Worm (Caenorhabditis elegans) whole organism, mixed stage, embryonic: ENCODE data around the gene F32D8.15.

Source experiments
- M03D4.4 ChIP-seq: sonication (generic microtip); optimal IDR thresholded peaks from 2 replicates; lab custom pipeline; 2017; ENCODE audit warnings: mild to moderate bottlenecking, missing genetic modification characterization, missing compliant biosample characterization
- bed-3 ChIP-seq: fragments of 200-800 bp; sonication (Bioruptor generic); optimal IDR thresholded peaks from 3 replicates; lab custom pipeline; 2018; ENCODE audit warnings: mild to moderate bottlenecking, missing genetic modification characterization, moderate library complexity, missing compliant biosample characterization
- blmp-1 ChIP-seq: fragments of 150-350 bp; optimal IDR thresholded peaks from 2 replicates; lab custom pipeline; 2014; ENCODE audit warnings: missing biosample characterization, missing genetic modification characterization
- ceh-39 ChIP-seq: fragments of 150-350 bp; optimal IDR thresholded peaks from 2 replicates; lab custom pipeline; 2014; ENCODE audit warnings: missing biosample characterization, missing genetic modification characterization
- ceh-43 ChIP-seq: fragments of 200-800 bp; sonication (Bioruptor generic); optimal IDR thresholded peaks from 2 replicates; lab custom pipeline; 2018; ENCODE audit warnings: mild to moderate bottlenecking, missing genetic modification characterization, moderate library complexity, missing compliant biosample characterization
- ceh-83 ChIP-seq: fragments of 200-800 bp; sonication (Bioruptor generic); optimal IDR thresholded peaks from 2 replicates; lab custom pipeline; 2018; ENCODE audit warnings: mild to moderate bottlenecking, missing genetic modification characterization, missing compliant biosample characterization
- ces-1 ChIP-seq: fragments of 150-350 bp; optimal IDR thresholded peaks from 2 replicates; lab custom pipeline; 2014; ENCODE audit warnings: missing biosample characterization, missing genetic modification reagents, missing genetic modification characterization
- cnd-1 ChIP-seq: fragments of 200-800 bp; sonication (Bioruptor generic); optimal IDR thresholded peaks from 2 replicates; lab custom pipeline; 2018; ENCODE audit warnings: mild to moderate bottlenecking, missing genetic modification characterization, missing compliant biosample characterization
- drap-1 ChIP-seq: fragments of 200-800 bp; sonication (Bioruptor generic); optimal IDR thresholded peaks from 3 replicates; lab custom pipeline; 2018; ENCODE audit warnings: mild to moderate bottlenecking, missing genetic modification characterization, missing compliant biosample characterization
- elt-1 ChIP-seq: sonication (generic microtip); optimal IDR thresholded peaks from 2 replicates; lab custom pipeline; 2017; ENCODE audit warnings: missing genetic modification characterization, mild to moderate bottlenecking, missing compliant biosample characterization, antibody characterized with exemption, moderate library complexity, borderline replicate concordance; ENCODE audit not compliant: insufficient read depth
- elt-3 ChIP-seq: fragments of 150-350 bp; optimal IDR thresholded peaks from 2 replicates; lab custom pipeline; 2014; ENCODE audit warnings: missing biosample characterization, missing genetic modification characterization
- flh-1 ChIP-seq: fragments of 200-800 bp; sonication (Bioruptor generic); optimal IDR thresholded peaks from 2 replicates; lab custom pipeline; 2018; ENCODE audit warnings: mild to moderate bottlenecking, missing genetic modification characterization, moderate library complexity, missing compliant biosample characterization
- ham-2 ChIP-seq: fragments of 200-800 bp; sonication (Bioruptor generic); optimal IDR thresholded peaks from 2 replicates; lab custom pipeline; 2018; ENCODE audit warnings: mild to moderate bottlenecking, missing genetic modification characterization, missing compliant biosample characterization
- hlh-1 ChIP-seq: fragments of 150-350 bp; optimal IDR thresholded peaks from 2 replicates; lab custom pipeline; 2014; ENCODE audit warnings: missing biosample characterization, missing genetic modification reagents, missing genetic modification characterization
- lin-13 ChIP-seq: fragments of 150-350 bp; optimal IDR thresholded peaks from 2 replicates; lab custom pipeline; 2014; ENCODE audit warnings: missing biosample characterization, missing genetic modification characterization
- lin-32 ChIP-seq: fragments of 200-800 bp; sonication (Bioruptor generic); optimal IDR thresholded peaks from 2 replicates; lab custom pipeline; 2018; ENCODE audit warnings: mild to moderate bottlenecking, missing genetic modification characterization, missing compliant biosample characterization
- lsy-2 ChIP-seq: fragments of 150-350 bp; optimal IDR thresholded peaks from 2 replicates; lab custom pipeline; 2014; ENCODE audit warnings: missing biosample characterization, missing genetic modification characterization
- mab-5 ChIP-seq: fragments of 150-350 bp; optimal IDR thresholded peaks from 2 replicates; lab custom pipeline; 2014; ENCODE audit warnings: missing biosample characterization, missing genetic modification characterization
- mep-1 ChIP-seq: fragments of 150-350 bp; optimal IDR thresholded peaks from 2 replicates; lab custom pipeline; 2017; ENCODE audit warnings: missing biosample characterization, missing genetic modification reagents, missing genetic modification characterization, inconsistent platforms
- mls-2 ChIP-seq: sonication (generic microtip); optimal IDR thresholded peaks from 2 replicates; lab custom pipeline; 2016; ENCODE audit warnings: mild to moderate bottlenecking, missing genetic modification characterization, moderate library complexity, missing compliant biosample characterization
- nhr-12 ChIP-seq: fragments of 150-350 bp; optimal IDR thresholded peaks from 2 replicates; lab custom pipeline; 2014; ENCODE audit warnings: missing biosample characterization, missing genetic modification characterization
- nhr-2 ChIP-seq: fragments of 150-350 bp; optimal IDR thresholded peaks from 2 replicates; lab custom pipeline; 2014; ENCODE audit warnings: missing biosample characterization, missing genetic modification characterization
- nhr-237 ChIP-seq: fragments of 150-350 bp; optimal IDR thresholded peaks from 2 replicates; lab custom pipeline; 2014; ENCODE audit warnings: missing biosample characterization, missing genetic modification characterization
- nhr-28 ChIP-seq: fragments of 150-350 bp; optimal IDR thresholded peaks from 2 replicates; lab custom pipeline; 2014; ENCODE audit warnings: missing biosample characterization, missing genetic modification characterization
- nhr-76 ChIP-seq: sonication (generic microtip); optimal IDR thresholded peaks from 2 replicates; lab custom pipeline; 2017; ENCODE audit warnings: missing biosample characterization, missing genetic modification characterization
- pha-4 ChIP-seq: fragments of 150-350 bp; optimal IDR thresholded peaks from 2 replicates; lab custom pipeline; 2018; ENCODE audit warnings: missing biosample characterization, missing genetic modification reagents, missing genetic modification characterization
- sem-2 ChIP-seq: fragments of 200-800 bp; sonication (Bioruptor generic); optimal IDR thresholded peaks from 2 replicates; lab custom pipeline; 2018; ENCODE audit warnings: mild to moderate bottlenecking, missing genetic modification characterization, missing compliant biosample characterization
- snpc-4 ChIP-seq: fragments of 150-350 bp; optimal IDR thresholded peaks from 2 replicates; lab custom pipeline; 2014; ENCODE audit warnings: missing biosample characterization, missing genetic modification characterization
- sptf-1 ChIP-seq: sonication (generic microtip); optimal IDR thresholded peaks from 2 replicates; lab custom pipeline; 2017; ENCODE audit warnings: mild to moderate bottlenecking, missing genetic modification characterization, moderate library complexity, missing compliant biosample characterization
- tbx-8 ChIP-seq: fragments of 200-800 bp; sonication (Bioruptor generic); optimal IDR thresholded peaks from 2 replicates; lab custom pipeline; 2018; ENCODE audit warnings: mild to moderate bottlenecking, missing genetic modification characterization, moderate library complexity, missing compliant biosample characterization
- unc-120 ChIP-seq: sonication (generic microtip); optimal IDR thresholded peaks from 2 replicates; lab custom pipeline; 2017; ENCODE audit warnings: missing genetic modification characterization, missing compliant biosample characterization; ENCODE audit not compliant: poor library complexity, severe bottlenecking
- unc-39 ChIP-seq: fragments of 150-350 bp; optimal IDR thresholded peaks from 2 replicates; lab custom pipeline; 2014; ENCODE audit warnings: missing biosample characterization, missing genetic modification characterization
- unc-62 ChIP-seq: fragments of 150-350 bp; optimal IDR thresholded peaks from 2 replicates; lab custom pipeline; 2014; ENCODE audit warnings: missing biosample characterization, missing genetic modification reagents, missing genetic modification characterization
- zip-8 ChIP-seq: fragments of 150-350 bp; optimal IDR thresholded peaks from 2 replicates; lab custom pipeline; 2014; ENCODE audit warnings: missing biosample characterization, missing genetic modification characterization
- ztf-11 ChIP-seq: fragments of 150-350 bp; optimal IDR thresholded peaks from 2 replicates; lab custom pipeline; 2014; ENCODE audit warnings: missing biosample characterization, missing genetic modification characterization

The F32D8.15 gene

ce11 chrV:10896295-10896694 is 7.6 kb upstream of the F32D8.15 start, which contains the start of gene F32D8.13:
F32D8.13 (minus strand) TSS chrV:10896543.
- TF ChIP-seq nhr-237 (tag; lab: Kevin White, UChicago) (no peak), ces-1 (GFP tag; lab: Kevin White, UChicago) (no peak), zip-8 (no peak), nhr-28 (tag; lab: Kevin White, UChicago) (no peak), ceh-43 (GFP tag; lab: Kevin White, UChicago) (no peak), mab-5 (tag; lab: Kevin White, UChicago) (no peak), ceh-83 (GFP tag; lab: Kevin White, UChicago) (no peak), ceh-39 (tag; lab: Kevin White, UChicago) (no peak), cnd-1 (no peak), sptf-1 (tag; lab: Kevin White, UChicago) (no peak), pha-4 (tag; lab: Kevin White, UChicago) (no peak)

DNA sequence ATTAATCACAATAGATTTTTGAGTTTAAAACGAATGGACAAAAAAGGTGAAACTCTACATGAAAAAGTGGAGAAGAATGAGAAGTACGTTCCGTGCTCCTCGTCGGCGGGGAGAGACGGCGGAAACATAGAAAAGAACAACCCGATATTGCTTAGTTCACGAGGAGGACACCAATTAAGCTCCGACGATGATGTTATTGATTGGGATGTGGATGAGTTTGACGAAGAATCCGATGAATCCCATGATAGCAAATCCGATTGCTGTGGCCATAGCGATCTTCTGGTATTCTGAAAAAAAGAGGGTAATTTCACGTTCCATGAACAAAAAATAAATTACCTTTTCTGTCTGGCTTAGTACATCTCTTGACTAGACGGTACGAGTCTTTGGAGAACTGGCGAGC is 7.1 kb upstream of the F32D8.15 start:
- TF ChIP-seq nhr-237 (tag; lab: Kevin White, UChicago) (no peak), sptf-1 (tag; lab: Kevin White, UChicago) (no peak), nhr-2 (tag; lab: Kevin White, UChicago) (no peak), unc-62 (no peak), lin-32 (GFP tag; lab: Kevin White, UChicago) (no peak), mab-5 (tag; lab: Kevin White, UChicago) (no peak)

DNA sequence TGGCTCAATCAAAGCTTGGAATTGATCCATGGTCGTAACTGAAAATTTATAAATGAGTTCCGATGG is 6.9 kb upstream of the F32D8.15 start, which contains the start of gene sec-61.G:
Gene sec-61.G (minus strand): TSS at position 38 of the 66 bp plus-strand sequence.
- no peak for TF ChIP-seq M03D4.4 (tag; lab: Kevin White, UChicago)
- no peak for TF ChIP-seq nhr-28 (tag; lab: Kevin White, UChicago)
- TF ChIP-seq sem-2 (GFP tag; lab: Kevin White, UChicago), result no peak
- no peak for TF ChIP-seq mls-2 (tag; lab: Kevin White, UChicago)
- no peak for TF ChIP-seq ztf-11 (tag; lab: Kevin White, UChicago)
- TF ChIP-seq ces-1 (GFP tag; lab: Kevin White, UChicago), result no peak
- no peak for TF ChIP-seq blmp-1 (tag; lab: Kevin White, UChicago)
- TF ChIP-seq ceh-43 (GFP tag; lab: Kevin White, UChicago), result no peak
- no peak for TF ChIP-seq snpc-4 (tag; lab: Kevin White, UChicago)
- no peak for TF ChIP-seq elt-1
- no peak for TF ChIP-seq elt-3
- TF ChIP-seq flh-1 (GFP tag; lab: Kevin White, UChicago), result no peak
- TF ChIP-seq nhr-76 (tag; lab: Kevin White, UChicago), result no peak

ce11 chrV:10897172-10897571 is 6.7 kb upstream of the F32D8.15 start:
- TF ChIP-seq elt-1, result peak; percentile 34
- peak; percentile 85 for TF ChIP-seq mls-2 (tag; lab: Kevin White, UChicago)
- peak; percentile 50 for TF ChIP-seq tbx-8 (GFP tag; lab: Kevin White, UChicago)
- peak; percentile 73 for TF ChIP-seq M03D4.4 (tag; lab: Kevin White, UChicago)
- TF ChIP-seq sem-2 (GFP tag; lab: Kevin White, UChicago), result no peak
- TF ChIP-seq sptf-1 (tag; lab: Kevin White, UChicago), result peak; percentile 92
- no peak for TF ChIP-seq lin-32 (GFP tag; lab: Kevin White, UChicago)
- TF ChIP-seq zip-8, result no peak
- TF ChIP-seq nhr-76 (tag; lab: Kevin White, UChicago), result no peak
- TF ChIP-seq nhr-12, result peak; percentile 92
- peak; percentile 88 for TF ChIP-seq drap-1 (GFP tag; lab: Kevin White, UChicago)
- TF ChIP-seq unc-62, result peak; percentile 94
- no peak for TF ChIP-seq flh-1 (GFP tag; lab: Kevin White, UChicago)
- peak; percentile 80 for TF ChIP-seq nhr-2 (tag; lab: Kevin White, UChicago)
- peak; percentile 88 for TF ChIP-seq hlh-1 (tag; lab: Kevin White, UChicago)
- TF ChIP-seq unc-39 (tag; lab: Kevin White, UChicago), result peak; percentile 42
- peak; percentile 74 for TF ChIP-seq cnd-1
- TF ChIP-seq ceh-83 (GFP tag; lab: Kevin White, UChicago), result peak; percentile 70
- TF ChIP-seq nhr-28 (tag; lab: Kevin White, UChicago), result peak; percentile 14
- TF ChIP-seq bed-3 (GFP tag; lab: Kevin White, UChicago), result peak; percentile 52
- TF ChIP-seq pha-4 (tag; lab: Kevin White, UChicago), result peak; percentile 99
- TF ChIP-seq ces-1 (GFP tag; lab: Kevin White, UChicago), result peak; percentile 84
- TF ChIP-seq ceh-43 (GFP tag; lab: Kevin White, UChicago), result peak; percentile 64
- peak; percentile 97 for TF ChIP-seq nhr-237 (tag; lab: Kevin White, UChicago)
- TF ChIP-seq mep-1 (tag; lab: Kevin White, UChicago), result peak; percentile 99
- TF ChIP-seq lin-13 (tag; lab: Kevin White, UChicago), result peak; percentile 97
- TF ChIP-seq mab-5 (tag; lab: Kevin White, UChicago), result no peak
- peak; percentile 99 for TF ChIP-seq ceh-39 (tag; lab: Kevin White, UChicago)
- peak; percentile 60 for TF ChIP-seq ztf-11 (tag; lab: Kevin White, UChicago)
- peak; percentile 86 for TF ChIP-seq elt-3
- TF ChIP-seq snpc-4 (tag; lab: Kevin White, UChicago), result no peak
- TF ChIP-seq lsy-2 (tag; lab: Kevin White, UChicago), result peak; percentile 92
- TF ChIP-seq blmp-1 (tag; lab: Kevin White, UChicago), result peak; percentile 33
- TF ChIP-seq unc-120 (tag; lab: Kevin White, UChicago), result peak; percentile 98
- peak; percentile 60 for TF ChIP-seq ham-2 (GFP tag; lab: Kevin White, UChicago)
